Worm (Caenorhabditis elegans) whole organism, early embryonic: ENCODE measurements around the gene srh-55.

ENCODE experiments used
- B0310.2 ChIP-seq: sonication (generic microtip); optimal IDR thresholded peaks from 2 replicates; lab custom pipeline; 2016; ENCODE audit warnings: mild to moderate bottlenecking, missing genetic modification characterization, missing compliant biosample characterization
- F13C5.2 ChIP-seq: sonication (generic microtip); optimal IDR thresholded peaks from 2 replicates; lab custom pipeline; 2017; ENCODE audit warnings: mild to moderate bottlenecking, missing genetic modification characterization, inconsistent platforms, missing compliant biosample characterization
- aly-1 ChIP-seq: sonication (generic microtip); optimal IDR thresholded peaks from 2 replicates; lab custom pipeline; 2016; ENCODE audit warnings: missing genetic modification characterization, missing compliant biosample characterization
- ama-1 ChIP-seq: fragments of 150-350 bp; optimal IDR thresholded peaks from 2 replicates; lab custom pipeline; 2014
- ceh-13 ChIP-seq: fragments of 200-800 bp; sonication (Bioruptor generic); optimal IDR thresholded peaks from 2 replicates; lab custom pipeline; 2018; ENCODE audit warnings: mild to moderate bottlenecking, missing genetic modification characterization, missing compliant biosample characterization
- ceh-36 ChIP-seq: sonication (generic microtip); optimal IDR thresholded peaks from 2 replicates; lab custom pipeline; 2016; ENCODE audit warnings: missing genetic modification characterization, inconsistent platforms, missing compliant biosample characterization
- ets-7 ChIP-seq: sonication (generic microtip); optimal IDR thresholded peaks from 2 replicates; lab custom pipeline; 2016; ENCODE audit warnings: missing genotype, missing genetic modification characterization, missing compliant biosample characterization
- flt-1 ChIP-seq: fragments of 200-800 bp; sonication (Bioruptor generic); IDR thresholded peaks from 2 replicates; pipeline ENCODE4 v1.3.6; 2022; ENCODE audit warnings: missing genetic modification characterization, missing compliant biosample characterization
- hmbx-1 ChIP-seq: sonication (generic microtip); optimal IDR thresholded peaks from 2 replicates; lab custom pipeline; 2016; ENCODE audit warnings: mild to moderate bottlenecking, missing genetic modification characterization, missing compliant biosample characterization
- hmg-4 ChIP-seq: fragments of 200-800 bp; sonication (Bioruptor generic); optimal IDR thresholded peaks from 2 replicates; lab custom pipeline; 2018; ENCODE audit warnings: mild to moderate bottlenecking, missing genetic modification characterization, missing compliant biosample characterization
- hnd-1 ChIP-seq: sonication (generic microtip); optimal IDR thresholded peaks from 2 replicates; lab custom pipeline; 2016; ENCODE audit warnings: missing genetic modification characterization, missing compliant biosample characterization
- pes-1 ChIP-seq: fragments of 200-800 bp; sonication (Bioruptor generic); IDR thresholded peaks from 2 replicates; pipeline ENCODE4 v1.3.6; 2022; ENCODE audit warnings: missing genetic modification reagents, missing genetic modification characterization, missing compliant biosample characterization
- scrt-1 ChIP-seq: fragments of 200-800 bp; sonication (Bioruptor generic); IDR thresholded peaks from 2 replicates; pipeline ENCODE4 v1.3.6; 2022; ENCODE audit warnings: missing genetic modification characterization, missing compliant biosample characterization
- sea-1 ChIP-seq: fragments of 200-800 bp; sonication (Bioruptor generic); conservative IDR thresholded peaks from 2 replicates; pipeline ENCODE4 v1.3.6; 2022; ENCODE audit warnings: missing genetic modification characterization, missing compliant biosample characterization
- tbx-11 ChIP-seq: fragments of 200-800 bp; sonication (Bioruptor generic); IDR thresholded peaks from 2 replicates; pipeline ENCODE4 v1.3.6; 2022; ENCODE audit warnings: missing genetic modification characterization, missing compliant biosample characterization
- tbx-37 ChIP-seq: fragments of 200-800 bp; sonication (Bioruptor generic); conservative IDR thresholded peaks from 2 replicates; pipeline ENCODE4 v1.3.6; 2022; ENCODE audit warnings: missing genetic modification reagents, missing genetic modification characterization, missing compliant biosample characterization
- tra-4 ChIP-seq: sonication (generic microtip); optimal IDR thresholded peaks from 2 replicates; lab custom pipeline; 2017; ENCODE audit warnings: missing genetic modification characterization, missing compliant biosample characterization

srh-55 gene

ce11 chrV:15184097-15185040, 31.0 kb downstream of the srh-55 start, which contains the start of gene Y75B12B.1:
Gene Y75B12B.1 (plus strand): TSS chrV:15184699.
- TF ChIP-seq aly-1 (tag; lab: Kevin White, UChicago), result no peak
- no peak for TF ChIP-seq hmg-4
- TF ChIP-seq ets-7, result no peak
- no peak for TF ChIP-seq flt-1 (GFP tag; lab: Robert Waterston, UW)

- TF ChIP-seq pes-1 (GFP tag; lab: Robert Waterston, UW), result no peak
- TF ChIP-seq hmbx-1 (tag; lab: Kevin White, UChicago), result no peak
- no peak for TF ChIP-seq ceh-13 (GFP tag; lab: Kevin White, UChicago)
- TF ChIP-seq B0310.2 (tag; lab: Kevin White, UChicago), result no peak
- no peak for TF ChIP-seq sea-1 (GFP tag; lab: Robert Waterston, UW)
- no peak for TF ChIP-seq aly-1 (tag; lab: Kevin White, UChicago)
- TF ChIP-seq hnd-1 (tag; lab: Kevin White, UChicago), result no peak
- TF ChIP-seq ets-7, result no peak
- TF ChIP-seq scrt-1, result no peak
- no peak for TF ChIP-seq ama-1
- no peak for TF ChIP-seq tra-4
- no peak for TF ChIP-seq tbx-11 (GFP tag; lab: Robert Waterston, UW)
- no peak for TF ChIP-seq hmg-4
- TF ChIP-seq ceh-36 (tag; lab: Kevin White, UChicago), result no peak
- TF ChIP-seq tbx-37 (GFP tag; lab: Robert Waterston, UW), result no peak
- TF ChIP-seq flt-1 (GFP tag; lab: Robert Waterston, UW), result no peak
- no peak for TF ChIP-seq F13C5.2
These were observed 33.0 kb downstream of the srh-55 start, which contains the start of gene Y75B12B.3 for ce11 chrV:15186259-15186927. Gene Y75B12B.3 (minus strand): TSS chrV:15186279.

ce11 chrV:15187083-15188057, 34.0 kb downstream of the srh-55 start, which contains the start of the genes cyn-7 and bath-36:
Gene cyn-7 (minus strand): TSS chrV:15187378.
Gene bath-36 (plus strand): TSS chrV:15187888.
- TF ChIP-seq scrt-1, result no peak
- TF ChIP-seq B0310.2 (tag; lab: Kevin White, UChicago), result no peak
- no peak for TF ChIP-seq ets-7
- no peak for TF ChIP-seq hmbx-1 (tag; lab: Kevin White, UChicago)
- TF ChIP-seq aly-1 (tag; lab: Kevin White, UChicago), result no peak
- no peak for TF ChIP-seq ceh-36 (tag; lab: Kevin White, UChicago)
- no peak for TF ChIP-seq tbx-37 (GFP tag; lab: Robert Waterston, UW)
- no peak for TF ChIP-seq pes-1 (GFP tag; lab: Robert Waterston, UW)
- TF ChIP-seq sea-1 (GFP tag; lab: Robert Waterston, UW), result no peak
- no peak for TF ChIP-seq hmg-4
- TF ChIP-seq tra-4, result no peak
- no peak for TF ChIP-seq ama-1
- TF ChIP-seq flt-1 (GFP tag; lab: Robert Waterston, UW), result no peak

- TF ChIP-seq tbx-11 (GFP tag; lab: Robert Waterston, UW) (no peak), hmg-4 (no peak), hmbx-1 (tag; lab: Kevin White, UChicago) (no peak), ama-1 (no peak), pes-1 (GFP tag; lab: Robert Waterston, UW) (no peak), flt-1 (GFP tag; lab: Robert Waterston, UW) (no peak), B0310.2 (tag; lab: Kevin White, UChicago) (no peak), ceh-13 (GFP tag; lab: Kevin White, UChicago) (no peak), F13C5.2 (no peak), hnd-1 (tag; lab: Kevin White, UChicago) (no peak), tbx-37 (GFP tag; lab: Robert Waterston, UW) (no peak), scrt-1 (no peak), ets-7 (no peak)
These were observed 36.2 kb downstream of the srh-55 start, which contains the start of gene cyn-3 for ce11 chrV:15189567-15189966. Gene cyn-3 (plus strand): TSS chrV:15189927.

ce11 chrV:15190903-15191302, 37.5 kb downstream of the srh-55 start, which contains the start of gene Y75B12B.11:
Gene Y75B12B.11 (plus strand): TSS chrV:15191296.
- TF ChIP-seq aly-1 (tag; lab: Kevin White, UChicago) (peak; percentile 96), hmbx-1 (tag; lab: Kevin White, UChicago) (peak; percentile 67), tbx-11 (GFP tag; lab: Robert Waterston, UW) (peak; percentile 91), hnd-1 (tag; lab: Kevin White, UChicago) (peak; percentile 76), tra-4 (peak; percentile 87), tbx-37 (GFP tag; lab: Robert Waterston, UW) (peak; percentile 80), ceh-36 (tag; lab: Kevin White, UChicago) (peak; percentile 85), hmg-4 (peak; percentile 97), scrt-1 (peak; percentile 93), ets-7 (peak; percentile 88), F13C5.2 (peak; percentile 97), ceh-13 (GFP tag; lab: Kevin White, UChicago) (peak; percentile 89), ama-1 (peak; percentile 48), flt-1 (GFP tag; lab: Robert Waterston, UW) (peak; percentile 91), pes-1 (GFP tag; lab: Robert Waterston, UW) (peak; percentile 94), B0310.2 (tag; lab: Kevin White, UChicago) (peak; percentile 92), sea-1 (GFP tag; lab: Robert Waterston, UW) (peak; percentile 94)
